Worm (Caenorhabditis elegans): ENCODE measurements around the gene T06F4.1.

T06F4.1 gene

ce11 chrX:4079264-4079663, at the start of gene T06F4.1:
Gene T06F4.1 (minus strand): TSS chrX:4079364.
- no peak for TF ChIP-seq Y79H2A.3 (GFP tag; conservative IDR thresholded peaks at IDR 0.05)
- TF ChIP-seq tbp1 (GFP tag; optimal IDR thresholded peaks at IDR 0.05) = no peak
- no peak for TF ChIP-seq lin-26 (GFP tag; IDR thresholded peaks at IDR 0.05)
- TF ChIP-seq T26A5.8 (tag; optimal IDR thresholded peaks at IDR 0.05) = no peak
- no peak for TF ChIP-seq attf-6 (GFP tag; IDR thresholded peaks at IDR 0.05)
- no peak for TF ChIP-seq nhr-27 (tag; optimal IDR thresholded peaks at IDR 0.05)
- no peak for TF ChIP-seq ceh-100 (GFP tag; IDR thresholded peaks at IDR 0.05)
- no peak for TF ChIP-seq sdz-38 (tag; optimal IDR thresholded peaks at IDR 0.05)
- TF ChIP-seq hmg-20 (GFP tag; IDR thresholded peaks at IDR 0.05) = no peak
- TF ChIP-seq F55B11.4 (tag; optimal IDR thresholded peaks at IDR 0.05; ENCODE audit: borderline replicate concordance, insufficient read depth) = no peak
- TF ChIP-seq K11D2.4 (GFP tag; IDR thresholded peaks at IDR 0.05) = no peak
- TF ChIP-seq snpc-3.4 (tag; optimal IDR thresholded peaks at IDR 0.05) = no peak
- TF ChIP-seq ekl-4 (GFP tag; IDR thresholded peaks at IDR 0.05) = no peak
- no peak for TF ChIP-seq B0035.1 (tag; optimal IDR thresholded peaks at IDR 0.05)
- no peak for TF ChIP-seq cebp-2 (GFP tag; IDR thresholded peaks at IDR 0.05)

- no peak for TF ChIP-seq nhr-120 (GFP tag; IDR thresholded peaks at IDR 0.05)
- TF ChIP-seq akir-1 (GFP tag; optimal IDR thresholded peaks at IDR 0.05) = no peak
- TF ChIP-seq xnd-1 (tag; optimal IDR thresholded peaks at IDR 0.05) = no peak
- TF ChIP-seq T07F8.4 (tag; optimal IDR thresholded peaks at IDR 0.05) = no peak
- no peak for TF ChIP-seq nhr-27 (tag; optimal IDR thresholded peaks at IDR 0.05)
- TF ChIP-seq attf-3 (GFP tag; conservative IDR thresholded peaks at IDR 0.05) = no peak
- no peak for TF ChIP-seq mes-4 (tag; optimal IDR thresholded peaks at IDR 0.05)
- TF ChIP-seq mxl-1 (tag; optimal IDR thresholded peaks at IDR 0.05) = no peak
- no peak for TF ChIP-seq K11D2.4 (GFP tag; IDR thresholded peaks at IDR 0.05)
- TF ChIP-seq mel-28 (tag; optimal IDR thresholded peaks at IDR 0.05; ENCODE audit: borderline replicate concordance) = no peak
- TF ChIP-seq nfyb-1 (GFP tag; IDR thresholded peaks at IDR 0.05) = no peak
- no peak for TF ChIP-seq F57A8.1 (GFP tag; optimal IDR thresholded peaks at IDR 0.05)
- TF ChIP-seq ceh-79 (tag; optimal IDR thresholded peaks at IDR 0.05) = no peak
- no peak for TF ChIP-seq ets-4 (GFP tag; optimal IDR thresholded peaks at IDR 0.05)
- TF ChIP-seq snpc-1.3 (tag; optimal IDR thresholded peaks at IDR 0.05; ENCODE audit: insufficient read depth) = no peak
- no peak for TF ChIP-seq Y79H2A.3 (GFP tag; conservative IDR thresholded peaks at IDR 0.05)
- no peak for TF ChIP-seq efl-1 (GFP tag; optimal IDR thresholded peaks at IDR 0.05)
- no peak for TF ChIP-seq Y56A3A.18 (GFP tag; IDR thresholded peaks at IDR 0.05)
- no peak for TF ChIP-seq ekl-4 (GFP tag; IDR thresholded peaks at IDR 0.05)
Observed at ce11 chrX:4128684-4129083, 49.5 kb upstream of the T06F4.1 start.

- TF ChIP-seq sptf-2 (GFP tag; optimal IDR thresholded peaks at IDR 0.05) (no peak), egrh-3 (GFP tag; IDR thresholded peaks at IDR 0.05) (no peak), die-1 (tag; optimal IDR thresholded peaks at IDR 0.05) (no peak), D2030.7 (GFP tag; IDR thresholded peaks at IDR 0.05) (no peak), F57A8.1 (GFP tag; optimal IDR thresholded peaks at IDR 0.05) (no peak), mel-28 (tag; optimal IDR thresholded peaks at IDR 0.05; ENCODE audit: borderline replicate concordance) (no peak), madf-3 (GFP tag; IDR thresholded peaks at IDR 0.05) (no peak)
Observed at ce11 chrX:4125165-4125803, 46.1 kb upstream of the T06F4.1 start.
